Worm (Caenorhabditis elegans): ENCODE results near the gene laat-1.

DNA sequence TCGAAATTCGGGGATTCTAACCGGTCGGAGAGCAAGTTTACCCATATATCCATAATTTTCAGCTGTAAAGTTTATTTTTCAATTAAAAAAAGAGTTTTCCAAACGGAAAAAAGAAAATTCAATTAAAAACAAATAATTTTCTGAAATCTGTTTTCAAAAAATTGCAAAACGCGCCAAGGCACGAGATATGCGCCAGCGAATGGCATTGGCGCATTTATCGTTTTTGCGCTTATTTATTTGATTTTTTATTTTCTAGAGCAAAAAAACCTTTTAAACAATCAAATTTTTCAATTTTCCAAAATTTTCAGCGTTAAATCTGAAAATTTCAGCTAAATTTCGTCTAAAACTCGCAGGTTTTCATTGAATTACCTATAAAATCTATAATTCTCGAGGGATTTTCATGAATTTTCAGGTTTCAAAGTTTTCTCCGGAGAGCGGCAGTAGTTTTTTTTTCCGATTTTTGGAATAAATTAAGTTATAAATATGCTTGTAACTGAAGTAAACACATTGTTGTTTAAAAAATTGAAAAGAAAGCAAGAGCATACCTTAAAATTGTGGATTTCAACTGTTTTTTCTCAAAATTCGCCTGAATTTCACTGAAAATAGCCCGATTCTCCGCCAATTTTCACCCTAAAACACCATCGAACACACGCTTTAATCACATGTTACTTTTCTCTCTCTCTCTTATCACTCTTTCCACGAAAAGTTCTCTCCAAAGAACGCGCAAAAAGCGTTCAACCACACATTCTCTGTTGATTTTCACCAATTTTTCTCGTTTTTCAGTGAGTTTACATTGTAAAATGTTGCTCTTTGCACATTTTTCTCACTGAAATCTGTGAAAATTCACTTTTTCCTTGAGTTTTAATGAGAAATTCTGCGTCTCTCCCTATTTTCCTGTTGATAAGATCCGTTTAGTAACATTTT lies 48.3 kb upstream of the laat-1 start, which contains the start of gene B0432.10:
- peak; percentile 29 for TF ChIP-seq cog-1 (tag; optimal IDR thresholded peaks at IDR 0.05)
- no peak for TF ChIP-seq klf-2 (GFP tag; conservative IDR thresholded peaks at IDR 0.05)

Data from whole organism, midembryonic.